Worm (Caenorhabditis elegans): ENCODE data around the gene T11G6.3.

The T11G6.3 gene

DNA sequence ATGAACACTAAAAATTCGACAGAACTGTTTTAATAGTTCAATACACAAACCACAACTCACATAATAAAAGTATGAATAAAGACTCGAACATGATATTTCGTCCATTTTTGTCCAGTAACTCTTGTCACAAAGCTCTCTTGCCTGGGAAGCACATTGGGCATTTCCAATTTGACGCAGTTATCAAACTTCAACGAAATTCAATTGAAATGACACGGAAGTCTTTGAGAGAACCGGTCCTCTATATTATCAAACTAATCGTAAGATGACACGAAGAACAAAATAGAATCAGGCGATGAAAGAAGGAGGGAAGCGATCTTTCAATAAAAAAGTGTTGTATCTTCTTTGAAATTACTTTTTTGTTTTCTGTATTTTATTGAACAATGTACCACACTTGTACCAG, at the start of gene T11G6.3:
Gene T11G6.3 (minus strand): TSS at position 189 of the 400 bp plus-strand sequence.
- no peak for TF ChIP-seq hmbx-1 (tag; optimal IDR thresholded peaks at IDR 0.05)
- TF ChIP-seq sea-1 (GFP tag; conservative IDR thresholded peaks at IDR 0.05), result no peak
- no peak for TF ChIP-seq hmg-4 (GFP tag; optimal IDR thresholded peaks at IDR 0.05)
- no peak for TF ChIP-seq hnd-1 (tag; optimal IDR thresholded peaks at IDR 0.05)
- no peak for TF ChIP-seq scrt-1 (GFP tag; IDR thresholded peaks at IDR 0.05)
- no peak for TF ChIP-seq B0310.2 (tag; optimal IDR thresholded peaks at IDR 0.05)
- no peak for TF ChIP-seq ets-7 (tag; optimal IDR thresholded peaks at IDR 0.05)
- no peak for TF ChIP-seq ceh-36 (tag; optimal IDR thresholded peaks at IDR 0.05)
- no peak for TF ChIP-seq pes-1 (GFP tag; IDR thresholded peaks at IDR 0.05)
- no peak for TF ChIP-seq tbx-37 (GFP tag; conservative IDR thresholded peaks at IDR 0.05)
- no peak for TF ChIP-seq ama-1 (optimal IDR thresholded peaks at IDR 0.05)
- no peak for TF ChIP-seq flt-1 (GFP tag; IDR thresholded peaks at IDR 0.05)
- TF ChIP-seq aly-1 (tag; optimal IDR thresholded peaks at IDR 0.05), result no peak
- TF ChIP-seq ceh-13 (GFP tag; optimal IDR thresholded peaks at IDR 0.05), result no peak

DNA sequence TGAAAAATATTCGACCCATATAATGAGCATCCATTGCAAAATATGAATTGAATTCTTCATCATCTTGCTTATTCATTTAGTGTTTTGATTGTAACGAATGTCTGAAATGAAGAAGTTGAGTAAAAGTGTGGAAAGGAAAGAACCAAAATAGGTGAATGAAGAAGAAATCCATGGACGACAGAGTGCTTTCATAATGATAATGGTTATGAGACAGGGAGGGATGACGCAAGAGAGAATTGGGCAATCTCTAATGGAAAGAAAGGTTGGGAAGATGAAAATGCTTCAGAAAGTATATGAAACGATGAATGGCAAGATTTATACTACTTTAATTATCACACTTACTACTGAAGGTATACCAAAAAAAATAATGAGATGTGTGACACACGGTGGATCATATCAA, 49.2 kb upstream of the T11G6.3 start, which contains the start of gene ZK596.3:
Gene ZK596.3 (minus strand): TSS at position 101 of the 400 bp plus-strand sequence.
- TF ChIP-seq tbx-11 (GFP tag; IDR thresholded peaks at IDR 0.05) (no peak), ets-7 (tag; optimal IDR thresholded peaks at IDR 0.05) (no peak), hmg-4 (GFP tag; optimal IDR thresholded peaks at IDR 0.05) (no peak), aly-1 (tag; optimal IDR thresholded peaks at IDR 0.05) (no peak), scrt-1 (GFP tag; IDR thresholded peaks at IDR 0.05) (no peak), hnd-1 (tag; optimal IDR thresholded peaks at IDR 0.05) (no peak), ama-1 (optimal IDR thresholded peaks at IDR 0.05) (no peak), ceh-13 (GFP tag; optimal IDR thresholded peaks at IDR 0.05) (no peak), tra-4 (tag; optimal IDR thresholded peaks at IDR 0.05) (no peak), F13C5.2 (tag; optimal IDR thresholded peaks at IDR 0.05) (no peak), sea-1 (GFP tag; conservative IDR thresholded peaks at IDR 0.05) (no peak)

DNA sequence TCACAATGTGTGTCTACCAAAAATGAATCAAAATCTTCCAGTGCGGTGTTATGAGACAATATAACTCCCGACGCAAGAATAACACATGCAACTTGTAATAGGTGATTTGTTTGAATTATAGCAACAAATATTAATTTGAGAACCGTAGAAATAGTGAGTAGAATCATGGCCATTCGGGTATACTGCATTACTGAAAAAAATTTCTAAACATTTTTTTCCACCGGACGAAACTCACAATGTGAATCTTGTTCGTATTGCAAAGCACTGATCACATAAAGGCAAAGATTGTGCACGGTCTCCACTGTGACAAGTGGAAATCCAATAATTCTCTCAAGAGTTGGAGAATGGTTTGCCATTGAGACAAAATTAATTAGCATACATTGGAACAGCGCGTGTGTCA, 47.4 kb upstream of the T11G6.3 start:
- TF ChIP-seq ceh-36 (tag; optimal IDR thresholded peaks at IDR 0.05) (no peak), tbx-11 (GFP tag; IDR thresholded peaks at IDR 0.05) (no peak), ama-1 (optimal IDR thresholded peaks at IDR 0.05) (no peak), B0310.2 (tag; optimal IDR thresholded peaks at IDR 0.05) (no peak), hmbx-1 (tag; optimal IDR thresholded peaks at IDR 0.05) (no peak), hmg-4 (GFP tag; optimal IDR thresholded peaks at IDR 0.05) (no peak), sea-1 (GFP tag; conservative IDR thresholded peaks at IDR 0.05) (no peak), scrt-1 (GFP tag; IDR thresholded peaks at IDR 0.05) (no peak), flt-1 (GFP tag; IDR thresholded peaks at IDR 0.05) (no peak), tbx-37 (GFP tag; conservative IDR thresholded peaks at IDR 0.05) (no peak), hnd-1 (tag; optimal IDR thresholded peaks at IDR 0.05) (no peak), ets-7 (tag; optimal IDR thresholded peaks at IDR 0.05) (no peak), ceh-13 (GFP tag; optimal IDR thresholded peaks at IDR 0.05) (no peak), tra-4 (tag; optimal IDR thresholded peaks at IDR 0.05) (no peak), aly-1 (tag; optimal IDR thresholded peaks at IDR 0.05) (no peak)

DNA sequence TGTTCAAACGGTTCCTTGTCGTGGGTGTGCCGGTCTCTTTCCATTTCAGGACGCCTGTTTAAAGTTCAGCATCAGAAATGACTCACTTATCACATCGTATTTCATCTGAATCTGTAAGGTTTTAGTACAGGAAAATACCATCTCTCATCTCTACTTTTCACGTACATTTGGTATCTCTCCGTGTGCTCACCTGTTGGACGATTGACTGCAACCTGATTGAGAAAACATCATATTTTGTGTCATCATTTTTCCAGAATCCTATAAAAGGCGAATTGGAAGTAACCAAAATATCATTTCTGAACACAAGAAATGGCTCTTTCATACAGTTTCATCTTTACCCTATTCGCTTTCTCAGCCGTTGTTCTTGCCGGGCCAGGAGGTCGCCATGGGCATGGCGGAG, 45.0 kb upstream of the T11G6.3 start, which contains the start of gene srlf-30:
Gene srlf-30 (plus strand): TSS at position 301 of the 400 bp plus-strand sequence.
- no peak for TF ChIP-seq pes-1 (GFP tag; IDR thresholded peaks at IDR 0.05)
- no peak for TF ChIP-seq hmbx-1 (tag; optimal IDR thresholded peaks at IDR 0.05)
- no peak for TF ChIP-seq aly-1 (tag; optimal IDR thresholded peaks at IDR 0.05)
- TF ChIP-seq scrt-1 (GFP tag; IDR thresholded peaks at IDR 0.05), result no peak
- TF ChIP-seq tbx-11 (GFP tag; IDR thresholded peaks at IDR 0.05), result no peak
- no peak for TF ChIP-seq tra-4 (tag; optimal IDR thresholded peaks at IDR 0.05)
- TF ChIP-seq ama-1 (optimal IDR thresholded peaks at IDR 0.05), result no peak
- no peak for TF ChIP-seq flt-1 (GFP tag; IDR thresholded peaks at IDR 0.05)
- TF ChIP-seq ceh-13 (GFP tag; optimal IDR thresholded peaks at IDR 0.05), result no peak
- no peak for TF ChIP-seq F13C5.2 (tag; optimal IDR thresholded peaks at IDR 0.05)
- TF ChIP-seq B0310.2 (tag; optimal IDR thresholded peaks at IDR 0.05), result no peak
- TF ChIP-seq ets-7 (tag; optimal IDR thresholded peaks at IDR 0.05), result no peak
- no peak for TF ChIP-seq sea-1 (GFP tag; conservative IDR thresholded peaks at IDR 0.05)
- TF ChIP-seq hmg-4 (GFP tag; optimal IDR thresholded peaks at IDR 0.05), result no peak
- TF ChIP-seq hnd-1 (tag; optimal IDR thresholded peaks at IDR 0.05), result no peak
- TF ChIP-seq tbx-37 (GFP tag; conservative IDR thresholded peaks at IDR 0.05), result no peak
- no peak for TF ChIP-seq ceh-36 (tag; optimal IDR thresholded peaks at IDR 0.05)

DNA sequence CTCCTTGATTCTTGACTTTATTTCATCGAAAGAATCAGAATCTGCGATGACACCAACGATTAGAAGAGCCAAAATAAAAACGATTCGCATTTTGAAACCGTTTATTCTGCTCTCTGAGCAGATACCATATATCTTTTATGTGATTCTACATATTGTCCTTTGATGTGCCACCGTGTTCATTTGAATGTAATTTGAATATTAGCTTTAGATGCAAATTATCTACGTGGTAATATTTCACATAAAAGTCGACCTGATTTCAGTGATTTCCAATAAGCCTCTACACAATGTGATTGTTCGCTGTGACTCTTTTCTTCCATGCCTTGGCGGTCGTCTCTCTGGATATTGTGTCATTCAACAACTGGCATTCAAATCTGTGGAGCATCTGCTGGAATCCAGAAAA, 44.1 kb upstream of the T11G6.3 start, which contains the start of the genes F13E9.9 and F13E9.19:
Gene F13E9.9 (minus strand): TSS at position 101 of the 400 bp plus-strand sequence.
Gene F13E9.19 (plus strand): TSS at position 316 of the 400 bp plus-strand sequence.
- TF ChIP-seq ceh-13 (GFP tag; optimal IDR thresholded peaks at IDR 0.05) (no peak), F13C5.2 (tag; optimal IDR thresholded peaks at IDR 0.05) (no peak), aly-1 (tag; optimal IDR thresholded peaks at IDR 0.05) (no peak), ets-7 (tag; optimal IDR thresholded peaks at IDR 0.05) (no peak), tbx-37 (GFP tag; conservative IDR thresholded peaks at IDR 0.05) (no peak), hmg-4 (GFP tag; optimal IDR thresholded peaks at IDR 0.05) (no peak), tra-4 (tag; optimal IDR thresholded peaks at IDR 0.05) (no peak), hnd-1 (tag; optimal IDR thresholded peaks at IDR 0.05) (no peak), hmbx-1 (tag; optimal IDR thresholded peaks at IDR 0.05) (no peak), pes-1 (GFP tag; IDR thresholded peaks at IDR 0.05) (no peak)

DNA sequence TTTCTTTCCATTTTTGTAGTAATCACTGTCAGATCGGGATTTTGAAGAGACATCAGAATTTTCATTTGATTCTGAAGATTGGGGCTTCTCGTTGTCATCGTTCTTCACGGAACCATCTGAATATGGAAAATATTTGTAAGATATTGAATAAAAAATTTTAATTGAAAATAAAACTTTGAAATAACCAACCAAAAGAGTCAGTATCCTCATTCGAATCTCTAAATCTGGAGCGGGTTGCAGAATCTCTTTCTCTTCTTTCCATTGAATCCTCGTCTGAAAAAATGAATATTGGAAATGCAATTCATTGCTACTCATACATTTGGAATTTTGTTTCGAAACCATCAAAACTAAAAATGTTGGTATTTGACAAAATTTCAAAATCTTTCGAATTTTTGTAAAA, 43.1 kb upstream of the T11G6.3 start:
- TF ChIP-seq ama-1 (optimal IDR thresholded peaks at IDR 0.05), result no peak
- TF ChIP-seq flt-1 (GFP tag; IDR thresholded peaks at IDR 0.05), result no peak
- TF ChIP-seq hnd-1 (tag; optimal IDR thresholded peaks at IDR 0.05), result no peak
- TF ChIP-seq B0310.2 (tag; optimal IDR thresholded peaks at IDR 0.05), result no peak
- TF ChIP-seq tbx-11 (GFP tag; IDR thresholded peaks at IDR 0.05), result no peak
- no peak for TF ChIP-seq pes-1 (GFP tag; IDR thresholded peaks at IDR 0.05)
- no peak for TF ChIP-seq ceh-36 (tag; optimal IDR thresholded peaks at IDR 0.05)
- no peak for TF ChIP-seq aly-1 (tag; optimal IDR thresholded peaks at IDR 0.05)
- TF ChIP-seq sea-1 (GFP tag; conservative IDR thresholded peaks at IDR 0.05), result no peak
- TF ChIP-seq tbx-37 (GFP tag; conservative IDR thresholded peaks at IDR 0.05), result no peak
- no peak for TF ChIP-seq hmg-4 (GFP tag; optimal IDR thresholded peaks at IDR 0.05)
- TF ChIP-seq ets-7 (tag; optimal IDR thresholded peaks at IDR 0.05), result no peak
- TF ChIP-seq hmbx-1 (tag; optimal IDR thresholded peaks at IDR 0.05), result no peak
- TF ChIP-seq ceh-13 (GFP tag; optimal IDR thresholded peaks at IDR 0.05), result no peak
- no peak for TF ChIP-seq scrt-1 (GFP tag; IDR thresholded peaks at IDR 0.05)
- TF ChIP-seq tra-4 (tag; optimal IDR thresholded peaks at IDR 0.05), result no peak
- TF ChIP-seq F13C5.2 (tag; optimal IDR thresholded peaks at IDR 0.05), result no peak

DNA sequence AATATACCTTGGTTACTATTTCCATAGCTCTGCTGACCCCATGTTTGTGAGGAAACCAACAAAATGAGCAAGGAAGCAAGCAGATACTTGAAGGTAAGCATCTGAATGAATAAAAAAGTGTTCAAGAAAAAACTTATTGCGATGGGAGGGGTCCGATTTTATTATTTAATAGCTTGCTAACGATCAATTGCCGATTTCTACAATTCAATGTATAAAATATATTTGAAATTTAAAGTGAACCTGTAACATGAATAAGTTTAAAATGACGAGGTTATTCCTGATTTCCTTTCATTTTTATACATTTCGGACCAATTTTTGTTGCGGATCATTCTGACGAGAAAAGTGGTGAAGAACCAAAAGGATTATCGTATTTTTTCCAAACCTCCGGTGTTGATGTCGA, 41.5 kb upstream of the T11G6.3 start, which contains the start of gene srlf-13:
Gene srlf-13 (minus strand): TSS at position 101 of the 400 bp plus-strand sequence.
- no peak for TF ChIP-seq sea-1 (GFP tag; conservative IDR thresholded peaks at IDR 0.05)
- no peak for TF ChIP-seq ceh-13 (GFP tag; optimal IDR thresholded peaks at IDR 0.05)
- TF ChIP-seq ets-7 (tag; optimal IDR thresholded peaks at IDR 0.05), result no peak
- TF ChIP-seq hmbx-1 (tag; optimal IDR thresholded peaks at IDR 0.05), result no peak
- TF ChIP-seq F13C5.2 (tag; optimal IDR thresholded peaks at IDR 0.05), result no peak
- no peak for TF ChIP-seq ceh-36 (tag; optimal IDR thresholded peaks at IDR 0.05)
- no peak for TF ChIP-seq pes-1 (GFP tag; IDR thresholded peaks at IDR 0.05)
- TF ChIP-seq scrt-1 (GFP tag; IDR thresholded peaks at IDR 0.05), result no peak
- no peak for TF ChIP-seq hnd-1 (tag; optimal IDR thresholded peaks at IDR 0.05)
- TF ChIP-seq ama-1 (optimal IDR thresholded peaks at IDR 0.05), result no peak
- TF ChIP-seq tbx-37 (GFP tag; conservative IDR thresholded peaks at IDR 0.05), result no peak
- no peak for TF ChIP-seq tra-4 (tag; optimal IDR thresholded peaks at IDR 0.05)
- TF ChIP-seq hmg-4 (GFP tag; optimal IDR thresholded peaks at IDR 0.05), result no peak
- TF ChIP-seq aly-1 (tag; optimal IDR thresholded peaks at IDR 0.05), result no peak
- no peak for TF ChIP-seq B0310.2 (tag; optimal IDR thresholded peaks at IDR 0.05)

All from whole organism, early embryonic.